Fruit fly (Drosophila melanogaster) whole organism: ENCODE results near the gene CG12017.

Source experiments
- CG8478 ChIP-seq: fragments of >200 bp; optimal IDR thresholded peaks from 2 replicates; lab custom pipeline; 2018; ENCODE audit warnings: inconsistent platforms
- Dll ChIP-seq: fragments of >200 bp; optimal IDR thresholded peaks from 2 replicates; lab custom pipeline; 2017
- EcR ChIP-seq, 2 experiments: fragments of >200 bp; optimal IDR thresholded peaks; 2 replicates each; lab custom pipeline; 2017; ENCODE audit warnings: missing biosample characterization in 2 of 2, missing genetic modification characterization in 2 of 2, missing genetic modification reagents in 2 of 2
- psq ChIP-seq: fragments of >200 bp; optimal IDR thresholded peaks from 2 replicates; lab custom pipeline; 2017

DNA sequence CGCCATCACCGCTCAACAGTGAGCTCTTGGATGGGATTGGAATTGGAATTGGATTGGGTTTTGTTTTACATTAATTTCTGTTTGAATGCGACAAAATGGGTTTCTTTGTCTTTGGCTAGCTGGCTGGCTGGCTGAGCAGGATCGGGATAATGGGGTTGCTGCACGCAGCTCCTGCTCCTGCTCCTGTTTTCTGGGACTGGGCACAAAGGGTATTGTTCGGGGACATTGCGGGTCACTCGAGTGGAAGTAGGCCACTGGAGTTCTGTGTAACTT lies 38.7 kb upstream of the CG12017 start:
- TF ChIP-seq EcR (GFP tag; optimal IDR thresholded peaks at IDR 0.05; lab: Kevin White, UChicago) (peak in 1 of 2 experiments; percentile 61), CG8478 (no peak), psq (lab: Kevin White, UChicago) (no peak), Dll (lab: Kevin White, UChicago) (no peak)
